Worm (Caenorhabditis elegans): ENCODE results near the gene F07E5.7.
"Not testable (repeated sequence)": the region's sequence is repeated elsewhere in the genome, so short reads cannot be mapped to it uniquely, and the experiment has no call there.

DNA sequence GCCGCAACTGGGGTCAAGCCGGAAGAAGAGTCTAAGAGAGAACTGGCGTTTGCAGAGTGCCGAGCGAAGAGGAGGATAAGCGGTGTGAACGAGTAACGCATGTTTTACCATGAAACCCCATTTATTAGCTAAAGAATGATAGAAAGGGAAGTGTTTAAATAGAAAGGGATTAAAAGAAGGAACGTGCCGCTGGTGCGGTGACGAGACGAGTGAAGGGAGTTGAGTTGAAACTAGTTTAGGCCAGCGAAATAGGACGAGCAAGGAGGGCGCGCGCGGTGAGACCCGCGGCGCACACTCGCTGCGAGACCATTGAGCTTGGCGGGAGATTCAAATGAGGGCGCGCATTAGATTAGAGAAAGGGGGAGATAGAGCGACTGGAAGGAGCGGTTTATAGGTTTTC lies 24.8 kb downstream of the F07E5.7 start, which contains the start of gene math-1:
- TF ChIP-seq mep-1 (tag; optimal IDR thresholded peaks at IDR 0.05); ces-1 (GFP tag; optimal IDR thresholded peaks at IDR 0.05); nhr-25 (tag; optimal IDR thresholded peaks at IDR 0.05; ENCODE audit: borderline replicate concordance, insufficient read depth); Y5F2A.4 (GFP tag; optimal IDR thresholded peaks at IDR 0.05); lin-38 (GFP tag; IDR thresholded peaks at IDR 0.05); nhr-6 (tag; optimal IDR thresholded peaks at IDR 0.05); saeg-2 (GFP tag; IDR thresholded peaks at IDR 0.05); R02D3.7 (tag; optimal IDR thresholded peaks at IDR 0.05); snpc-4 (tag; optimal IDR thresholded peaks at IDR 0.05): not testable (repeated sequence)
